Worm (Caenorhabditis elegans) whole organism, early embryonic: Measurements from ENCODE around the gene tag-120.

ENCODE experiments used
- B0310.2 ChIP-seq: sonication (generic microtip); optimal IDR thresholded peaks from 2 replicates; lab custom pipeline; 2016; ENCODE audit warnings: mild to moderate bottlenecking, missing genetic modification characterization, missing compliant biosample characterization
- aly-1 ChIP-seq: sonication (generic microtip); optimal IDR thresholded peaks from 2 replicates; lab custom pipeline; 2016; ENCODE audit warnings: missing genetic modification characterization, missing compliant biosample characterization
- ama-1 ChIP-seq: fragments of 150-350 bp; optimal IDR thresholded peaks from 2 replicates; lab custom pipeline; 2014
- ceh-13 ChIP-seq: fragments of 200-800 bp; sonication (Bioruptor generic); optimal IDR thresholded peaks from 2 replicates; lab custom pipeline; 2018; ENCODE audit warnings: mild to moderate bottlenecking, missing genetic modification characterization, missing compliant biosample characterization
- ceh-36 ChIP-seq: sonication (generic microtip); optimal IDR thresholded peaks from 2 replicates; lab custom pipeline; 2016; ENCODE audit warnings: missing genetic modification characterization, inconsistent platforms, missing compliant biosample characterization
- flt-1 ChIP-seq: fragments of 200-800 bp; sonication (Bioruptor generic); IDR thresholded peaks from 2 replicates; pipeline ENCODE4 v1.3.6; 2022; ENCODE audit warnings: missing genetic modification characterization, missing compliant biosample characterization
- hmbx-1 ChIP-seq: sonication (generic microtip); optimal IDR thresholded peaks from 2 replicates; lab custom pipeline; 2016; ENCODE audit warnings: mild to moderate bottlenecking, missing genetic modification characterization, missing compliant biosample characterization
- hmg-4 ChIP-seq: fragments of 200-800 bp; sonication (Bioruptor generic); optimal IDR thresholded peaks from 2 replicates; lab custom pipeline; 2018; ENCODE audit warnings: mild to moderate bottlenecking, missing genetic modification characterization, missing compliant biosample characterization
- hnd-1 ChIP-seq: sonication (generic microtip); optimal IDR thresholded peaks from 2 replicates; lab custom pipeline; 2016; ENCODE audit warnings: missing genetic modification characterization, missing compliant biosample characterization
- sea-1 ChIP-seq: fragments of 200-800 bp; sonication (Bioruptor generic); conservative IDR thresholded peaks from 2 replicates; pipeline ENCODE4 v1.3.6; 2022; ENCODE audit warnings: missing genetic modification characterization, missing compliant biosample characterization
- tbx-11 ChIP-seq: fragments of 200-800 bp; sonication (Bioruptor generic); IDR thresholded peaks from 2 replicates; pipeline ENCODE4 v1.3.6; 2022; ENCODE audit warnings: missing genetic modification characterization, missing compliant biosample characterization
- tra-4 ChIP-seq: sonication (generic microtip); optimal IDR thresholded peaks from 2 replicates; lab custom pipeline; 2017; ENCODE audit warnings: missing genetic modification characterization, missing compliant biosample characterization

- no peak for TF ChIP-seq flt-1 (GFP tag; lab: Robert Waterston, UW)
- TF ChIP-seq ceh-36 (tag; lab: Kevin White, UChicago): no peak
- TF ChIP-seq ama-1 (lab: Kevin White, UChicago): no peak
- TF ChIP-seq hmg-4 (GFP tag; lab: Kevin White, UChicago): no peak
- TF ChIP-seq sea-1 (GFP tag; lab: Robert Waterston, UW): no peak
- no peak for TF ChIP-seq hnd-1 (tag; lab: Kevin White, UChicago)
- TF ChIP-seq tra-4 (tag; lab: Kevin White, UChicago): no peak
- TF ChIP-seq aly-1 (tag; lab: Kevin White, UChicago): no peak
- no peak for TF ChIP-seq B0310.2
- no peak for TF ChIP-seq hmbx-1 (tag; lab: Kevin White, UChicago)
- TF ChIP-seq tbx-11 (GFP tag; lab: Robert Waterston, UW): no peak
- TF ChIP-seq ceh-13 (GFP tag; lab: Kevin White, UChicago): no peak
Measured at ce11 chrV:9713532-9713931, 3.9 kb upstream of the tag-120 start, which contains the start of gene F40F9.10.
